Worm (Caenorhabditis elegans): ENCODE measurements around the gene icd-1.

icd-1 gene

ce11 chrII:6614500-6614899 is 26.0 kb upstream of the icd-1 start:
- no peak for TF ChIP-seq him-1 (tag; optimal IDR thresholded peaks at IDR 0.05)
- TF ChIP-seq dao-5 (tag; optimal IDR thresholded peaks at IDR 0.05): no peak
- no peak for TF ChIP-seq W03F9.2 (tag; optimal IDR thresholded peaks at IDR 0.05)

DNA sequence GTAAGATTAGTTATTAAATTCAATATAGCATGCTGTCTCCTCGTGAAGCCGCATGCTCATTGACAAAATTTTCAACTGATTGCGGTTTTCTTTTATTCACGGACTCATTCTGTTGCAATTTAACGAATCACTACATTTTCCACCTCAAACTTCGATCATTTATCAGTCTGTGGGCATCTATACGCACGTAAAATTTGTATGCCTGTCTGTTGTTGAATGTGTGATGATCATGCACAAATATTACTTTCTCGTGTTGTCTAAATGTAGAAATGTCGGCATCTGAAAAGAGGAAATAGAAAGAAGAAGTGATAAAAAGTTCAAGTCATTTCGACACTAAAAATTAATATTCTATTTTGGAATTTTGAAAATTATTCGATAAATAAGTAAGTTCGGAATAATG is 24.1 kb upstream of the icd-1 start:
- TF ChIP-seq dao-5 (tag; optimal IDR thresholded peaks at IDR 0.05): no peak
- TF ChIP-seq him-1 (tag; optimal IDR thresholded peaks at IDR 0.05): no peak
- no peak for TF ChIP-seq W03F9.2 (tag; optimal IDR thresholded peaks at IDR 0.05)

DNA sequence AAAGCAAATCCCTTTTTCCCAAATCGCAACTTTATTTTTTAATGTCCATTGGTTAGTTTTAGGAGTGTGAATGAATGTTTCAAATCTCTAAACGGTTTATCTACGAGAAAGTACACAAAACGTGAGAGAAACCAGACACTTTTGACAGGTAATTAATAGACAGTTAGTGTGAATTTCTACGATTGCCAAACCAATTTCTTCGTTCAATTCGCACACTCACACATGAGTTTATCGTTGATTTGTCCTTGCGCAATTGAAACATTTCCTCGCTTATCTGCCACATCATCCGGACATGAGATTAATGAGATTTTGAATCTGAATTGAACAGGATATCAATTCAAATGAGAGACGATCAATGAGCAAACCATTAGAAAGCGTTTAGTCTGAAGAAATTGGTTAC is 21.8 kb upstream of the icd-1 start:
- TF ChIP-seq him-1 (tag; optimal IDR thresholded peaks at IDR 0.05) (no peak), dao-5 (tag; optimal IDR thresholded peaks at IDR 0.05) (no peak), W03F9.2 (tag; optimal IDR thresholded peaks at IDR 0.05) (no peak)

DNA sequence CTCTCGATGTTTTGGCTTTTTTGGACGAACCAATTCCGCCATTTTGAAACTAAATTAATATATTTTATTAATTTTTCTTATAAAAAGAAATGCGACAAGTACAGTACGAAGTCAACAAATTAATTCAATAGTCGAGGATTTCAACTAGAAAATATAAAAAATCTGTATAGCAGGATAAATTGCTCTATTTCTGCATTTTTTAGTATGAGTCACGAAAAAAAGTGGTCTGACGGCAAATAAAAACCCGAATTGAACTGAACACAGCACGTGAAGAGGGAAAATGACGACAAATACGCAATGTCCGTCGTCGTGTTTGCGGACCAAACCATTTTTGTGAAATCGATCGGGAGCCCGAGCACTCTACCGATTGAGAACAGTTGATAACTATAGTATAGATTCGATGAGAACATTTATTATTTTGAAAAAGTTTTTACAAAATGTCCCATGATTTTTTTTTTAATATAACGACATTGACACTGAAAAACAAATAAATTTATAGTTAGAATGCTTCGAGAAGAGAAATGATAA is 20.9 kb upstream of the icd-1 start, which contains the start of gene epg-5:
Gene epg-5 (minus strand): TSS at position 51 of the 528 bp plus-strand sequence.
- no peak for TF ChIP-seq him-1 (tag; optimal IDR thresholded peaks at IDR 0.05)

DNA sequence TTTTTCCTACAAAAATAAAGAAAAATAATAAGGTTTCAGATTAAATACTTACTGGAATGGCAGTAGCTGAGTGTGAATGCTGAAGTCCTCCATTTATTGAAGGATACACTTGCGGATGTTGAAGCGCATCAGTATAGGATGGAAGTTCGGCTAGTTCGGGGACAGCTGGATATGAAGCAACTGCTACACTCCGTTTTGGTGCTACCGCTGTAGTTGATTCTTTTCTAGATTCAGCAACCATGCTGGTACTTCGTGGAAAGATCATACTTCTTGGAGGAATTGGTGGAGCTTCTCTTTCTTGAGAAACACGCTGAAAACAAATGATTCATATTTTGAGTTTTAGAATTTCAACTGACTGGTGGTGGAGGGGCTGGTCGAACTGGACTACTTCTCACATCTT is 20.2 kb upstream of the icd-1 start:
- no peak for TF ChIP-seq him-1 (tag; optimal IDR thresholded peaks at IDR 0.05)
- TF ChIP-seq W03F9.2 (tag; optimal IDR thresholded peaks at IDR 0.05): no peak
- TF ChIP-seq dao-5 (tag; optimal IDR thresholded peaks at IDR 0.05): no peak

ce11 chrII:6600973-6601372 is 12.5 kb upstream of the icd-1 start, which contains the start of gene vps-33.2:
Gene vps-33.2, plus strand, starts transcription at chrII:6601216.
- TF ChIP-seq dao-5 (tag; optimal IDR thresholded peaks at IDR 0.05) (no peak), W03F9.2 (tag; optimal IDR thresholded peaks at IDR 0.05) (no peak), him-1 (tag; optimal IDR thresholded peaks at IDR 0.05) (no peak)

ce11 chrII:6598050-6598449 is 9.6 kb upstream of the icd-1 start, which contains the start of gene dnj-8:
Gene dnj-8, minus strand, starts transcription at chrII:6598080.
- TF ChIP-seq dao-5 (tag; optimal IDR thresholded peaks at IDR 0.05): no peak
- TF ChIP-seq him-1 (tag; optimal IDR thresholded peaks at IDR 0.05): no peak
- TF ChIP-seq W03F9.2 (tag; optimal IDR thresholded peaks at IDR 0.05): no peak

- TF ChIP-seq W03F9.2 (tag; optimal IDR thresholded peaks at IDR 0.05) (no peak), dao-5 (tag; optimal IDR thresholded peaks at IDR 0.05) (no peak), him-1 (tag; optimal IDR thresholded peaks at IDR 0.05) (no peak)
These were observed 9.1 kb upstream of the icd-1 start for ce11 chrII:6597507-6597906.

- no peak for TF ChIP-seq W03F9.2 (tag; optimal IDR thresholded peaks at IDR 0.05)
These were observed 5.7 kb upstream of the icd-1 start, which contains the start of gene aipr-1 for ce11 chrII:6594151-6594550. Gene aipr-1, minus strand, starts transcription at chrII:6594251.

ce11 chrII:6592251-6592650 is 3.8 kb upstream of the icd-1 start, which contains the start of gene C56C10.9:
Gene C56C10.9, minus strand, starts transcription at chrII:6592351.
- no peak for TF ChIP-seq W03F9.2 (tag; optimal IDR thresholded peaks at IDR 0.05)
- TF ChIP-seq dao-5 (tag; optimal IDR thresholded peaks at IDR 0.05): no peak
- no peak for TF ChIP-seq him-1 (tag; optimal IDR thresholded peaks at IDR 0.05)

- TF ChIP-seq dao-5 (tag; optimal IDR thresholded peaks at IDR 0.05): no peak
- no peak for TF ChIP-seq him-1 (tag; optimal IDR thresholded peaks at IDR 0.05)
- TF ChIP-seq W03F9.2 (tag; optimal IDR thresholded peaks at IDR 0.05): no peak
These were observed 2.5 kb upstream of the icd-1 start for ce11 chrII:6591000-6591399.

ce11 chrII:6589408-6589807 is 953 bp upstream of the icd-1 start, which contains the start of gene vps-32.1:
Gene vps-32.1, plus strand, starts transcription at chrII:6589708.
- TF ChIP-seq dao-5 (tag; optimal IDR thresholded peaks at IDR 0.05) (no peak), W03F9.2 (tag; optimal IDR thresholded peaks at IDR 0.05) (no peak), him-1 (tag; optimal IDR thresholded peaks at IDR 0.05) (no peak)

- TF ChIP-seq dao-5 (tag; optimal IDR thresholded peaks at IDR 0.05) (no peak), him-1 (tag; optimal IDR thresholded peaks at IDR 0.05) (no peak), W03F9.2 (tag; optimal IDR thresholded peaks at IDR 0.05) (no peak)
These were observed 1.1 kb downstream of the icd-1 start, which contains the start of gene C56C10.7 for ce11 chrII:6587264-6587870. Gene C56C10.7, minus strand, starts transcription at chrII:6587575.

- no peak for TF ChIP-seq dao-5 (tag; optimal IDR thresholded peaks at IDR 0.05)
These were observed 5.7 kb downstream of the icd-1 start, which contains the start of gene C56C10.4 for ce11 chrII:6582758-6583157. Gene C56C10.4, plus strand, starts transcription at chrII:6583058.

ce11 chrII:6581236-6581635 is 7.2 kb downstream of the icd-1 start, which contains the start of gene C56C10.6:
Gene C56C10.6, minus strand, starts transcription at chrII:6581336.
- no peak for TF ChIP-seq him-1 (tag; optimal IDR thresholded peaks at IDR 0.05)
- no peak for TF ChIP-seq W03F9.2 (tag; optimal IDR thresholded peaks at IDR 0.05)
- TF ChIP-seq dao-5 (tag; optimal IDR thresholded peaks at IDR 0.05): no peak

Measured in whole organism, L4/young adult.